Worm (Caenorhabditis elegans): ENCODE data around the gene K08E7.5.
A peak's percentile ranks its signal among the peaks of the same experiment; 100 is the strongest.

The K08E7.5 gene

DNA sequence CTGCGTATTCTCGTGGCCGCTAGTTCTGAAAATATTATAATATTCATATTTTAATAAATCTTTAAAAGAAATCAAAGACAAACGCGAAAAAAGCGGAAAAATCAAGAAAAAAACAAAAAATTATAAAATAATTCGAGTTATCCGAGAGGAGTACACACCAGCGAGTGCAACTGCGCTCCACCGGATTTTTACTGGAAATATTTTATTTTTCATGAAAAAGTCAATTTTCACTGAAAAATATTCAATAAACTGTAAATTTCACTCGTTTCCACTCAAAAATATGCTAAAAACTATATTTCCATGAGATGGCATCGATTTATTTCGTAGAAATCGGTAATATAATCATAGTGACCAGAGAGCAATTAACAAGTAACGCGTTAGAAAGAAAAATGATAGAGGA is 32.2 kb downstream of the K08E7.5 start, which contains the start of gene Y55D9A.2:
TSS of gene Y55D9A.2 (minus strand) at position 31 of the 400 bp plus-strand sequence.
- no peak for TF ChIP-seq tbx-9 (tag; optimal IDR thresholded peaks at IDR 0.05; ENCODE audit: borderline replicate concordance)
- TF ChIP-seq rec-8 (tag; optimal IDR thresholded peaks at IDR 0.05) = no peak
- TF ChIP-seq akir-1 (GFP tag; optimal IDR thresholded peaks at IDR 0.05) = no peak
- no peak for TF ChIP-seq tlf-1 (GFP tag; optimal IDR thresholded peaks at IDR 0.05)
- no peak for TF ChIP-seq T26A5.8 (tag; optimal IDR thresholded peaks at IDR 0.05)
- no peak for TF ChIP-seq ets-4 (GFP tag; optimal IDR thresholded peaks at IDR 0.05)
- no peak for TF ChIP-seq mes-4 (tag; optimal IDR thresholded peaks at IDR 0.05)
- TF ChIP-seq B0336.3 (GFP tag; IDR thresholded peaks at IDR 0.05) = peak; percentile 21; the same call in 1 of the 2 replicates
- TF ChIP-seq F37B4.10 (GFP tag; IDR thresholded peaks at IDR 0.05) = no peak
- TF ChIP-seq F55B11.4 (tag; optimal IDR thresholded peaks at IDR 0.05; ENCODE audit: borderline replicate concordance, insufficient read depth) = no peak
- TF ChIP-seq him-1 (tag; optimal IDR thresholded peaks at IDR 0.05) = peak; percentile 39
- TF ChIP-seq ztf-3 (GFP tag; optimal IDR thresholded peaks at IDR 0.05) = no peak
- no peak for TF ChIP-seq F57A8.1 (GFP tag; optimal IDR thresholded peaks at IDR 0.05)
- TF ChIP-seq K11D2.4 (GFP tag; IDR thresholded peaks at IDR 0.05) = no peak
- no peak for TF ChIP-seq unc-130 (GFP tag; optimal IDR thresholded peaks at IDR 0.05)
- TF ChIP-seq lir-1 (GFP tag; conservative IDR thresholded peaks at IDR 0.05) = no peak
- TF ChIP-seq B0261.1 (tag; optimal IDR thresholded peaks at IDR 0.05) = no peak
- TF ChIP-seq efl-1 (GFP tag; optimal IDR thresholded peaks at IDR 0.05) = no peak
- TF ChIP-seq C17E4.6 (GFP tag; IDR thresholded peaks at IDR 0.05) = no peak
- no peak for TF ChIP-seq hmg-20 (GFP tag; IDR thresholded peaks at IDR 0.05)
- TF ChIP-seq snpc-4 (GFP tag; optimal IDR thresholded peaks at IDR 0.05) = no peak
- peak in 1 of 4 experiments; percentile 50 for TF ChIP-seq snpc-4 (tag; optimal IDR thresholded peaks at IDR 0.05)
- no peak for TF ChIP-seq sdz-38 (tag; optimal IDR thresholded peaks at IDR 0.05)
- no peak for TF ChIP-seq nhr-80 (tag; optimal IDR thresholded peaks at IDR 0.05)
- TF ChIP-seq C06A6.2 (GFP tag; conservative IDR thresholded peaks at IDR 0.05) = no peak
- TF ChIP-seq nhr-120 (GFP tag; IDR thresholded peaks at IDR 0.05) = no peak
- TF ChIP-seq snpc-3.4 (tag; optimal IDR thresholded peaks at IDR 0.05) = no peak
- no peak for TF ChIP-seq ama-1 (optimal IDR thresholded peaks at IDR 0.05)
- no peak for TF ChIP-seq ama-1 (GFP tag; optimal IDR thresholded peaks at IDR 0.05)
- no peak for TF ChIP-seq B0019.2 (GFP tag; conservative IDR thresholded peaks at IDR 0.05)
- TF ChIP-seq F33H1.4 (GFP tag; IDR thresholded peaks at IDR 0.05) = 0 out of 2 replicates have a peak, but pooled peaks have one; percentile 6
- TF ChIP-seq ceh-58 (GFP tag; IDR thresholded peaks at IDR 0.05) = no peak
- TF ChIP-seq zim-3 (tag; optimal IDR thresholded peaks at IDR 0.05) = no peak
- TF ChIP-seq snpc-1.3 (tag; optimal IDR thresholded peaks at IDR 0.05; ENCODE audit: insufficient read depth) = peak; percentile 42
- no peak for TF ChIP-seq attf-3 (GFP tag; conservative IDR thresholded peaks at IDR 0.05)
- no peak for TF ChIP-seq cebp-2 (GFP tag; IDR thresholded peaks at IDR 0.05)
- TF ChIP-seq bed-2 (GFP tag; IDR thresholded peaks at IDR 0.05) = no peak
- TF ChIP-seq lsl-1 (GFP tag; optimal IDR thresholded peaks at IDR 0.05) = peak; percentile 22
- no peak for TF ChIP-seq nfya-2 (GFP tag; IDR thresholded peaks at IDR 0.05)
- TF ChIP-seq Y53G8AR.9 (GFP tag; conservative IDR thresholded peaks at IDR 0.05) = 0 out of 2 replicates have a peak, but pooled peaks have one; percentile 38
- no peak for TF ChIP-seq lin-26 (GFP tag; IDR thresholded peaks at IDR 0.05)
- no peak for TF ChIP-seq T07F8.4 (tag; optimal IDR thresholded peaks at IDR 0.05)
- peak; percentile 11 for TF ChIP-seq F23B12.7 (tag; optimal IDR thresholded peaks at IDR 0.05; ENCODE audit: insufficient read depth)
- 0 out of 2 replicates have a peak, but pooled peaks have one; percentile 11 for TF ChIP-seq Y79H2A.3 (GFP tag; conservative IDR thresholded peaks at IDR 0.05)
- TF ChIP-seq rcor-1 (GFP tag; IDR thresholded peaks at IDR 0.05) = no peak
- no peak for TF ChIP-seq F39B2.1 (GFP tag; IDR thresholded peaks at IDR 0.05)
- no peak for TF ChIP-seq lsy-27 (tag; optimal IDR thresholded peaks at IDR 0.05; ENCODE audit: borderline replicate concordance, insufficient read depth)
- no peak for TF ChIP-seq rpc-1 (optimal IDR thresholded peaks at IDR 0.05)
- no peak for TF ChIP-seq rpc-1 (tag; optimal IDR thresholded peaks at IDR 0.05)
- TF ChIP-seq mcd-1 (GFP tag; IDR thresholded peaks at IDR 0.05) = peak; percentile 82
